Worm (Caenorhabditis elegans) whole organism, L4 larva: Measurements from ENCODE around the gene ins-21.

Source experiments
- R02D3.7 ChIP-seq: fragments of 150-350 bp; sonication (generic microtip); optimal IDR thresholded peaks from 3 replicates; lab custom pipeline; 2014; ENCODE audit warnings: missing biosample characterization, missing genetic modification characterization
- attf-4 ChIP-seq: sonication (generic microtip); optimal IDR thresholded peaks from 3 replicates; lab custom pipeline; 2017; ENCODE audit warnings: missing biosample characterization, missing genetic modification characterization
- egl-27 ChIP-seq: sonication (generic microtip); optimal IDR thresholded peaks from 3 replicates; lab custom pipeline; 2017; ENCODE audit warnings: missing biosample characterization, missing genetic modification reagents, missing genetic modification characterization
- hlh-30 ChIP-seq: sonication (generic microtip); optimal IDR thresholded peaks from 2 replicates; lab custom pipeline; 2017; ENCODE audit warnings: antibody characterized with exemption, mild to moderate bottlenecking, missing genetic modification characterization, missing compliant biosample characterization; ENCODE audit not compliant: insufficient read depth
- jun-1 ChIP-seq: fragments of 150-350 bp; optimal IDR thresholded peaks from 2 replicates; lab custom pipeline; 2014; ENCODE audit warnings: missing biosample characterization, missing genetic modification reagents, missing genetic modification characterization
- nhr-11 ChIP-seq: fragments of 150-350 bp; optimal IDR thresholded peaks from 2 replicates; lab custom pipeline; 2014; ENCODE audit warnings: missing biosample characterization, missing genetic modification characterization
- nhr-237 ChIP-seq: sonication (generic microtip); optimal IDR thresholded peaks from 2 replicates; lab custom pipeline; 2017; ENCODE audit warnings: missing biosample characterization, missing genetic modification characterization
- nhr-76 ChIP-seq: fragments of 150-350 bp; optimal IDR thresholded peaks from 2 replicates; lab custom pipeline; 2014; ENCODE audit warnings: missing biosample characterization, missing genetic modification characterization
- spr-1 ChIP-seq: sonication (generic microtip); optimal IDR thresholded peaks from 2 replicates; lab custom pipeline; 2016; ENCODE audit warnings: mild to moderate bottlenecking, missing genetic modification characterization, missing compliant biosample characterization
- unc-62 ChIP-seq, 3 experiments: fragments of 150-350 bp in 1 of 3; sonication (generic microtip); optimal IDR thresholded peaks in 2 of 3; peaks in 1 of 3; 1 replicate in 1 of 3; 2 replicates in 2 of 3; lab custom pipeline; 2014 to 2017; ENCODE audit warnings: missing biosample characterization in 3 of 3, missing genetic modification characterization in 3 of 3, missing genetic modification reagents in 3 of 3, missing genotype in 1 of 3
- ztf-11 ChIP-seq: fragments of 150-350 bp; optimal IDR thresholded peaks from 2 replicates; lab custom pipeline; 2014; ENCODE audit warnings: missing biosample characterization, missing genetic modification characterization

ce11 chrIII:10025989-10026388, 2.4 kb downstream of the ins-21 start, which contains the start of gene ins-22:
- TF ChIP-seq attf-4 (tag; lab: Kevin White, UChicago) (no peak), egl-27 (tag; lab: Kevin White, UChicago) (no peak), jun-1 (tag; lab: Kevin White, UChicago) (no peak), nhr-237 (no peak), R02D3.7 (tag; lab: Kevin White, UChicago) (no peak), hlh-30 (tag; lab: Kevin White, UChicago) (no peak), ztf-11 (tag; lab: Kevin White, UChicago) (no peak), nhr-76 (tag; lab: Kevin White, UChicago) (no peak), spr-1 (no peak), nhr-11 (tag; lab: Kevin White, UChicago) (no peak), unc-62 (GFP tag; optimal IDR thresholded peaks at IDR 0.05 in 1 of 2; lab: Kevin White, UChicago) (no peak), unc-62 (tag; optimal IDR thresholded peaks at IDR 0.05; lab: Kevin White, UChicago) (no peak)
